Worm (Caenorhabditis elegans) whole organism, late embryonic: ENCODE results near the gene gpa-18.
A peak's percentile ranks its signal among the peaks of the same experiment; 100 is the strongest.

Source experiments
- C08G9.2 ChIP-seq: sonication (generic microtip); optimal IDR thresholded peaks from 2 replicates; lab custom pipeline; 2016; ENCODE audit warnings: mild to moderate bottlenecking, missing genetic modification characterization, moderate library complexity, missing compliant biosample characterization
- C38D4.7 ChIP-seq: fragments of 200-800 bp; sonication (Bioruptor generic); optimal IDR thresholded peaks from 2 replicates; lab custom pipeline; 2018; ENCODE audit warnings: mild to moderate bottlenecking, missing genetic modification characterization, moderate library complexity, missing compliant biosample characterization
- K02D7.2 ChIP-seq: sonication (generic microtip); optimal IDR thresholded peaks from 2 replicates; lab custom pipeline; 2017; ENCODE audit warnings: mild to moderate bottlenecking, missing genetic modification characterization, missing compliant biosample characterization
- ceh-14 ChIP-seq: sonication (generic microtip); optimal IDR thresholded peaks from 2 replicates; lab custom pipeline; 2016; ENCODE audit warnings: missing genotype, missing genetic modification characterization, missing compliant biosample characterization
- ceh-18 ChIP-seq: sonication (generic microtip); optimal IDR thresholded peaks from 2 replicates; lab custom pipeline; 2016; ENCODE audit warnings: missing genetic modification characterization, missing compliant biosample characterization
- ceh-19 ChIP-seq: fragments of 200-800 bp; sonication (Bioruptor generic); optimal IDR thresholded peaks from 2 replicates; lab custom pipeline; 2018; ENCODE audit warnings: mild to moderate bottlenecking, missing genetic modification characterization, missing compliant biosample characterization
- ceh-2 ChIP-seq: sonication (generic microtip); optimal IDR thresholded peaks from 2 replicates; lab custom pipeline; 2016; ENCODE audit warnings: missing genotype, missing genetic modification characterization, missing compliant biosample characterization
- ceh-22 ChIP-seq: sonication (generic microtip); optimal IDR thresholded peaks from 2 replicates; lab custom pipeline; 2017; ENCODE audit warnings: missing biosample characterization, missing genetic modification characterization
- ceh-24 ChIP-seq: sonication (generic microtip); optimal IDR thresholded peaks from 2 replicates; lab custom pipeline; 2016; ENCODE audit warnings: mild to moderate bottlenecking, missing genetic modification characterization, missing compliant biosample characterization
- ceh-31 ChIP-seq: sonication (generic microtip); optimal IDR thresholded peaks from 2 replicates; lab custom pipeline; 2016; ENCODE audit warnings: missing genetic modification characterization, missing compliant biosample characterization
- ceh-34 ChIP-seq: sonication (generic microtip); optimal IDR thresholded peaks from 2 replicates; lab custom pipeline; 2016; ENCODE audit warnings: mild to moderate bottlenecking, missing genetic modification characterization, missing compliant biosample characterization
- ceh-48 ChIP-seq: sonication (generic microtip); optimal IDR thresholded peaks from 2 replicates; lab custom pipeline; 2016; ENCODE audit warnings: missing genetic modification characterization, inconsistent platforms, missing compliant biosample characterization
- che-1 ChIP-seq: sonication (generic microtip); optimal IDR thresholded peaks from 2 replicates; lab custom pipeline; 2016; ENCODE audit warnings: mild to moderate bottlenecking, missing genetic modification characterization, missing compliant biosample characterization
- dve-1 ChIP-seq: sonication (generic microtip); optimal IDR thresholded peaks from 2 replicates; lab custom pipeline; 2017; ENCODE audit warnings: antibody characterized with exemption, mild to moderate bottlenecking, missing genetic modification characterization, missing compliant biosample characterization
- elt-2 ChIP-seq: sonication (generic microtip); optimal IDR thresholded peaks from 2 replicates; lab custom pipeline; 2016; ENCODE audit warnings: missing genetic modification reagents, missing genetic modification characterization, missing compliant biosample characterization
- hlh-13 ChIP-seq: fragments of 200-800 bp; sonication (Bioruptor generic); optimal IDR thresholded peaks from 2 replicates; lab custom pipeline; 2018; ENCODE audit warnings: mild to moderate bottlenecking, missing genetic modification characterization, missing compliant biosample characterization
- hlh-15 ChIP-seq: sonication (generic microtip); optimal IDR thresholded peaks from 2 replicates; lab custom pipeline; 2016; ENCODE audit warnings: missing genetic modification characterization, missing compliant biosample characterization
- hlh-30 ChIP-seq: sonication (generic microtip); optimal IDR thresholded peaks from 2 replicates; lab custom pipeline; 2017; ENCODE audit warnings: antibody characterized with exemption, missing genetic modification characterization, missing compliant biosample characterization; ENCODE audit not compliant: insufficient read depth
- hlh-6 ChIP-seq: sonication (generic microtip); optimal IDR thresholded peaks from 2 replicates; lab custom pipeline; 2016; ENCODE audit warnings: missing genotype, missing genetic modification characterization, missing compliant biosample characterization
- madf-2 ChIP-seq: sonication (generic microtip); optimal IDR thresholded peaks from 2 replicates; lab custom pipeline; 2017; ENCODE audit warnings: missing genetic modification characterization, missing compliant biosample characterization
- nfya-1 ChIP-seq: sonication (generic microtip); optimal IDR thresholded peaks from 2 replicates; lab custom pipeline; 2017; ENCODE audit warnings: missing genetic modification characterization, mild to moderate bottlenecking, missing compliant biosample characterization, antibody characterized with exemption, moderate library complexity
- npax-4 ChIP-seq: sonication (generic microtip); optimal IDR thresholded peaks from 2 replicates; lab custom pipeline; 2016; ENCODE audit warnings: missing genetic modification characterization, missing compliant biosample characterization
- pha-4 ChIP-seq: fragments of 150-350 bp; optimal IDR thresholded peaks from 2 replicates; lab custom pipeline; 2018; ENCODE audit warnings: missing biosample characterization, missing genetic modification reagents, missing genetic modification characterization
- rnt-1 ChIP-seq: sonication (generic microtip); optimal IDR thresholded peaks from 2 replicates; lab custom pipeline; 2016; ENCODE audit warnings: missing genetic modification characterization, missing compliant biosample characterization
- sdc-2 ChIP-seq: sonication (generic microtip); optimal IDR thresholded peaks from 2 replicates; lab custom pipeline; 2016; ENCODE audit warnings: missing genotype, missing genetic modification characterization, missing compliant biosample characterization
- sox-2 ChIP-seq: fragments of 200-800 bp; sonication (Bioruptor generic); IDR thresholded peaks from 2 replicates; pipeline ENCODE4 v1.3.6; 2022; ENCODE audit warnings: missing genetic modification reagents, missing genetic modification characterization, missing compliant biosample characterization
- syd-9 ChIP-seq: sonication (generic microtip); optimal IDR thresholded peaks from 2 replicates; lab custom pipeline; 2016; ENCODE audit warnings: mild to moderate bottlenecking, missing genetic modification characterization, moderate library complexity, missing compliant biosample characterization
- tbx-2 ChIP-seq: sonication (generic microtip); optimal IDR thresholded peaks from 2 replicates; lab custom pipeline; 2016; ENCODE audit warnings: missing genetic modification characterization, missing compliant biosample characterization
- ttx-3 ChIP-seq: sonication (generic microtip); optimal IDR thresholded peaks from 2 replicates; lab custom pipeline; 2016; ENCODE audit warnings: missing genetic modification reagents, missing genetic modification characterization, missing compliant biosample characterization
- unc-3 ChIP-seq, 2 experiments: fragments of 200-800 bp in 1 of 2; sonication (Bioruptor generic) in 1 of 2; sonication (generic microtip) in 1 of 2; conservative IDR thresholded peaks in 1 of 2; optimal IDR thresholded peaks in 1 of 2; 2 replicates each; pipeline versions ENCODE4 v1.3.6 to Lab custom; 2016 to 2022; ENCODE audit warnings: missing compliant biosample characterization in 2 of 2, missing genetic modification characterization in 2 of 2, missing genetic modification reagents in 1 of 2
- unc-42 ChIP-seq: sonication (generic microtip); optimal IDR thresholded peaks from 2 replicates; lab custom pipeline; 2016; ENCODE audit warnings: missing genotype, missing genetic modification characterization, missing compliant biosample characterization
- unc-55 ChIP-seq: sonication (generic microtip); optimal IDR thresholded peaks from 2 replicates; lab custom pipeline; 2017; ENCODE audit warnings: missing biosample characterization, missing genetic modification reagents, missing genetic modification characterization
- unc-86 ChIP-seq: sonication (generic microtip); optimal IDR thresholded peaks from 2 replicates; lab custom pipeline; 2016; ENCODE audit warnings: missing genetic modification characterization, missing compliant biosample characterization
- zip-5 ChIP-seq: sonication (generic microtip); optimal IDR thresholded peaks from 2 replicates; lab custom pipeline; 2016; ENCODE audit warnings: missing genetic modification characterization, missing compliant biosample characterization
- ztf-16 ChIP-seq: sonication (generic microtip); optimal IDR thresholded peaks from 2 replicates; lab custom pipeline; 2017; ENCODE audit warnings: missing genetic modification characterization, missing compliant biosample characterization

The gpa-18 gene

ce11 chrIV:5215092-5215491 lies 19.7 kb upstream of the gpa-18 start, which contains the start of gene Y59E9AL.4:
Gene Y59E9AL.4, minus strand, starts transcription at chrIV:5215192.
- TF ChIP-seq K02D7.2 (tag; lab: Kevin White, UChicago) (no peak), ceh-31 (no peak), pha-4 (tag; lab: Kevin White, UChicago) (no peak), C38D4.7 (GFP tag; lab: Kevin White, UChicago) (no peak), ttx-3 (tag; lab: Kevin White, UChicago) (no peak), madf-2 (tag; lab: Kevin White, UChicago) (no peak), unc-42 (tag; lab: Kevin White, UChicago) (no peak), ceh-22 (tag; lab: Kevin White, UChicago) (no peak), ceh-14 (tag; lab: Kevin White, UChicago) (no peak), rnt-1 (no peak), ceh-2 (tag; lab: Kevin White, UChicago) (no peak), ceh-19 (GFP tag; lab: Kevin White, UChicago) (no peak), npax-4 (tag; lab: Kevin White, UChicago) (no peak), ceh-48 (no peak), tbx-2 (no peak), unc-3 (GFP tag; conservative IDR thresholded peaks at IDR 0.05; lab: Robert Waterston, UW) (no peak), unc-3 (tag; optimal IDR thresholded peaks at IDR 0.05; lab: Kevin White, UChicago) (no peak), hlh-30 (no peak), unc-86 (tag; lab: Kevin White, UChicago) (no peak), zip-5 (no peak), C08G9.2 (tag; lab: Kevin White, UChicago) (no peak)
- TF ChIP-seq, all 69 proteins: peak for 0

- TF ChIP-seq che-1 (tag; lab: Kevin White, UChicago) = no peak
- no peak for TF ChIP-seq sox-2 (GFP tag; lab: Robert Waterston, UW)
- TF ChIP-seq ttx-3 (tag; lab: Kevin White, UChicago) = no peak
- TF ChIP-seq dve-1 (tag; lab: Kevin White, UChicago) = no peak
- no peak for TF ChIP-seq hlh-15 (tag; lab: Kevin White, UChicago)
- TF ChIP-seq sdc-2 (tag; lab: Kevin White, UChicago) = no peak
- TF ChIP-seq C38D4.7 (GFP tag; lab: Kevin White, UChicago) = no peak
- TF ChIP-seq ceh-48 = no peak
- no peak for TF ChIP-seq hlh-6 (tag; lab: Kevin White, UChicago)
Measured at ce11 chrIV:5210606-5211005, 15.2 kb upstream of the gpa-18 start.

- TF ChIP-seq che-1 (tag; lab: Kevin White, UChicago) (peak; percentile 30), unc-3 (GFP tag; conservative IDR thresholded peaks at IDR 0.05; lab: Robert Waterston, UW) (0 out of 2 replicates have a peak, but pooled peaks have one; percentile 35), unc-3 (tag; optimal IDR thresholded peaks at IDR 0.05; lab: Kevin White, UChicago) (no peak), nfya-1 (peak; percentile 54), hlh-13 (GFP tag; lab: Kevin White, UChicago) (no peak), C08G9.2 (tag; lab: Kevin White, UChicago) (no peak), ttx-3 (tag; lab: Kevin White, UChicago) (no peak), syd-9 (tag; lab: Kevin White, UChicago) (no peak), madf-2 (tag; lab: Kevin White, UChicago) (peak; percentile 17), ceh-48 (peak; percentile 32), tbx-2 (peak; percentile 71), ztf-16 (tag; lab: Kevin White, UChicago) (peak; percentile 12), elt-2 (tag; lab: Kevin White, UChicago) (peak; percentile 33), ceh-18 (peak; percentile 59), unc-55 (GFP tag; lab: Kevin White, UChicago) (peak; percentile 55), ceh-24 (no peak), unc-42 (tag; lab: Kevin White, UChicago) (peak; percentile 73), ceh-31 (peak; percentile 54), ceh-34 (tag; lab: Kevin White, UChicago) (peak; percentile 63), ceh-14 (tag; lab: Kevin White, UChicago) (peak; percentile 6)
Measured at ce11 chrIV:5209390-5209789, 14.0 kb upstream of the gpa-18 start, which contains the start of the genes Y59E9AL.36 and nbet-1. Gene Y59E9AL.36, minus strand, starts transcription at chrIV:5209481. Gene nbet-1, plus strand, starts transcription at chrIV:5209501.
